Fruit fly (Drosophila melanogaster) whole organism, wandering third instar larva: ENCODE measurements around the gene ssh.

Source experiments
- Abd-B ChIP-seq: fragments of >200 bp; optimal IDR thresholded peaks from 2 replicates; lab custom pipeline; 2017; ENCODE audit warnings: missing biosample characterization, missing genetic modification characterization
- CrebA ChIP-seq: fragments of 200-800 bp; sonication (Bioruptor generic); optimal IDR thresholded peaks from 2 replicates; lab custom pipeline; 2016; ENCODE audit warnings: missing biosample characterization, mild to moderate bottlenecking, missing genetic modification characterization, borderline replicate concordance
- HLH106 ChIP-seq: fragments of 200-800 bp; optimal IDR thresholded peaks from 3 replicates; lab custom pipeline; 2019; ENCODE audit warnings: missing biosample characterization, mild to moderate bottlenecking, missing genetic modification characterization, moderate library complexity
- N ChIP-seq: fragments of >200 bp; optimal IDR thresholded peaks from 2 replicates; lab custom pipeline; 2018; ENCODE audit warnings: missing biosample characterization, missing external identifiers, missing genetic modification characterization
- OdsH ChIP-seq: fragments of 200-800 bp; sonication (Bioruptor generic); optimal IDR thresholded peaks from 2 replicates; lab custom pipeline; 2016; ENCODE audit warnings: missing biosample characterization, mild to moderate bottlenecking, missing genetic modification characterization
- br ChIP-seq: fragments of 200-800 bp; sonication (Bioruptor generic); optimal IDR thresholded peaks from 2 replicates; lab custom pipeline; 2016; ENCODE audit warnings: missing biosample characterization, missing genetic modification characterization
- fru ChIP-seq: fragments of 200-800 bp; sonication (Bioruptor generic); optimal IDR thresholded peaks from 3 replicates; lab custom pipeline; 2016; ENCODE audit warnings: missing biosample characterization, mild to moderate bottlenecking, missing genetic modification characterization
- psq ChIP-seq: fragments of 200-800 bp; sonication (Bioruptor generic); optimal IDR thresholded peaks from 3 replicates; lab custom pipeline; 2017; ENCODE audit warnings: missing biosample characterization, mild to moderate bottlenecking, missing genetic modification characterization, moderate library complexity
- sage ChIP-seq: fragments of 200-800 bp; sonication (Bioruptor generic); optimal IDR thresholded peaks from 2 replicates; lab custom pipeline; 2016; ENCODE audit warnings: missing biosample characterization, mild to moderate bottlenecking, missing genetic modification characterization
- sv ChIP-seq: fragments of 200-800 bp; sonication (Bioruptor generic); optimal IDR thresholded peaks from 3 replicates; lab custom pipeline; 2016; ENCODE audit warnings: missing biosample characterization, missing genetic modification characterization

- no peak for TF ChIP-seq HLH106 (tag; lab: Kevin White, UChicago)
- TF ChIP-seq sage (GFP tag; lab: Kevin White, UChicago), result no peak
- TF ChIP-seq CrebA (GFP tag; lab: Kevin White, UChicago), result no peak
- TF ChIP-seq fru (GFP tag; lab: Kevin White, UChicago), result no peak
- TF ChIP-seq sv, result no peak
- TF ChIP-seq OdsH (GFP tag; lab: Kevin White, UChicago), result no peak
- no peak for TF ChIP-seq N (GFP tag; lab: Kevin White, UChicago)
- TF ChIP-seq Abd-B (GFP tag; lab: Kevin White, UChicago), result no peak
- no peak for TF ChIP-seq br (GFP tag; lab: Kevin White, UChicago)
- no peak for TF ChIP-seq psq (GFP tag; lab: Kevin White, UChicago)
Observed at dm6 chr3R:24908034-24908433, 36.7 kb downstream of the ssh start.
